Fruit fly (Drosophila melanogaster) whole organism, embryonic: ENCODE results near the gene TrpRS.

Experiments used
- CG10274 ChIP-seq: fragments of 200-800 bp; sonication (Bioruptor generic); optimal IDR thresholded peaks from 3 replicates; lab custom pipeline; 2017; ENCODE audit warnings: missing biosample characterization, mild to moderate bottlenecking, missing genetic modification characterization
- CG31388 ChIP-seq: fragments of 200-800 bp; sonication (Bioruptor generic); optimal IDR thresholded peaks from 2 replicates; lab custom pipeline; 2016; ENCODE audit warnings: missing biosample characterization, missing genetic modification characterization
- Jarid2 ChIP-seq: fragments of 200-800 bp; sonication (Bioruptor generic); optimal IDR thresholded peaks from 3 replicates; lab custom pipeline; 2017; ENCODE audit warnings: mild to moderate bottlenecking, missing biosample characterization, missing genetic modification reagents, missing genetic modification characterization
- croc ChIP-seq: fragments of 200-800 bp; sonication (Bioruptor generic); conservative IDR thresholded peaks from 3 replicates; pipeline ENCODE4 v1.3.6; 2022; ENCODE audit warnings: missing biosample characterization, missing genetic modification characterization
- sens ChIP-seq: fragments of 200-800 bp; sonication (Bioruptor generic); peaks from one replicate; lab custom pipeline; 2016; ENCODE audit warnings: missing biosample characterization, missing genetic modification characterization
- ssp ChIP-seq: fragments of 200-800 bp; sonication (Bioruptor generic); IDR thresholded peaks from 2 replicates; pipeline ENCODE4 v1.3.6; 2022; ENCODE audit warnings: missing biosample characterization, missing genetic modification characterization

dm6 chr3R:9224807-9225206 lies 41.9 kb downstream of the TrpRS start:
- TF ChIP-seq CG10274 (GFP tag; lab: Kevin White, UChicago) (no peak), Jarid2 (GFP tag; lab: Kevin White, UChicago) (peak; percentile 28), CG31388 (no peak), sens (peak; percentile 94), croc (GFP tag; lab: Robert Waterston, UW) (peak; percentile 50; the same call in 2 of the 3 replicates), ssp (GFP tag; lab: Robert Waterston, UW) (no peak; the same call in 1 of the 2 replicates)
